Worm (Caenorhabditis elegans) whole organism, young adult: ENCODE results near the gene str-56.

Experiments
- B0261.1 ChIP-seq: sonication (generic microtip); optimal IDR thresholded peaks from 2 replicates; lab custom pipeline; 2016; ENCODE audit warnings: mild to moderate bottlenecking, missing genetic modification characterization, moderate library complexity, missing compliant biosample characterization
- C06A6.2 ChIP-seq: fragments of 200-800 bp; sonication (Bioruptor generic); conservative IDR thresholded peaks from 2 replicates; pipeline ENCODE4 v1.3.6; 2022; ENCODE audit warnings: missing genetic modification characterization, missing compliant biosample characterization
- C17E4.6 ChIP-seq: fragments of 200-800 bp; sonication (Bioruptor generic); IDR thresholded peaks from 2 replicates; pipeline ENCODE4 v1.3.6; 2022; ENCODE audit warnings: missing genetic modification reagents, missing genetic modification characterization, missing compliant biosample characterization
- F22D6.2 ChIP-seq: sonication (generic microtip); optimal IDR thresholded peaks from 2 replicates; lab custom pipeline; 2016; ENCODE audit warnings: mild to moderate bottlenecking, missing genetic modification characterization, missing compliant biosample characterization
- F23B12.7 ChIP-seq: sonication (generic microtip); optimal IDR thresholded peaks from 2 replicates; lab custom pipeline; 2017; ENCODE audit warnings: missing genetic modification characterization, mild to moderate bottlenecking, missing compliant biosample characterization, antibody characterized with exemption, moderate library complexity; ENCODE audit not compliant: insufficient read depth
- F33H1.4 ChIP-seq: fragments of 200-800 bp; sonication (Bioruptor generic); IDR thresholded peaks from 2 replicates; pipeline ENCODE4 v1.3.6; 2022; ENCODE audit warnings: missing genetic modification reagents, missing genetic modification characterization, missing compliant biosample characterization
- F37B4.10 ChIP-seq: fragments of 200-800 bp; sonication (Bioruptor generic); IDR thresholded peaks from 2 replicates; pipeline ENCODE4 v1.3.6; 2022; ENCODE audit warnings: missing genetic modification characterization, missing compliant biosample characterization
- T07F8.4 ChIP-seq: sonication (generic microtip); optimal IDR thresholded peaks from 2 replicates; lab custom pipeline; 2016; ENCODE audit warnings: mild to moderate bottlenecking, missing genetic modification characterization, moderate library complexity, missing compliant biosample characterization
- Y53G8AR.9 ChIP-seq: fragments of 200-800 bp; sonication (Bioruptor generic); conservative IDR thresholded peaks from 2 replicates; pipeline ENCODE4 v1.3.6; 2022; ENCODE audit warnings: missing genetic modification reagents, missing genetic modification characterization, missing compliant biosample characterization
- Y79H2A.3 ChIP-seq: fragments of 200-800 bp; sonication (Bioruptor generic); conservative IDR thresholded peaks from 2 replicates; pipeline ENCODE4 v1.3.6; 2022; ENCODE audit warnings: missing genetic modification reagents, missing genetic modification characterization, missing compliant biosample characterization
- Y95B8A.8 ChIP-seq: fragments of 200-800 bp; sonication (Bioruptor generic); IDR thresholded peaks from 2 replicates; pipeline ENCODE4 v1.3.6; 2022; ENCODE audit warnings: missing genetic modification reagents, missing genetic modification characterization, missing compliant biosample characterization
- ama-1 ChIP-seq, 3 experiments: fragments of 150-350 bp in 1 of 3; sonication (generic microtip) in 2 of 3; optimal IDR thresholded peaks; 2 replicates each; lab custom pipeline; 2014 to 2018; ENCODE audit warnings: missing biosample characterization in 2 of 3, missing genetic modification characterization in 2 of 3, missing genetic modification reagents in 2 of 3
- attf-5 ChIP-seq: fragments of 200-800 bp; sonication (Bioruptor generic); optimal IDR thresholded peaks from 2 replicates; lab custom pipeline; 2018; ENCODE audit warnings: mild to moderate bottlenecking, missing genetic modification characterization, missing compliant biosample characterization
- bed-1 ChIP-seq: fragments of 200-800 bp; sonication (Bioruptor generic); IDR thresholded peaks from 2 replicates; pipeline ENCODE4 v1.3.6; 2022; ENCODE audit warnings: missing genetic modification reagents, missing genetic modification characterization, missing compliant biosample characterization
- ccch-3 ChIP-seq: fragments of 200-800 bp; sonication (Bioruptor generic); optimal IDR thresholded peaks from 2 replicates; lab custom pipeline; 2018; ENCODE audit warnings: mild to moderate bottlenecking, missing genetic modification characterization, missing compliant biosample characterization
- ceh-40 ChIP-seq: fragments of 200-800 bp; sonication (Bioruptor generic); IDR thresholded peaks from 2 replicates; pipeline ENCODE4 v1.3.6; 2022; ENCODE audit warnings: missing genetic modification characterization, missing compliant biosample characterization
- ceh-79 ChIP-seq: sonication (generic microtip); optimal IDR thresholded peaks from 2 replicates; lab custom pipeline; 2017; ENCODE audit warnings: mild to moderate bottlenecking, missing genetic modification characterization, missing compliant biosample characterization
- ceh-91 ChIP-seq: fragments of 200-800 bp; sonication (Bioruptor generic); IDR thresholded peaks from 2 replicates; pipeline ENCODE4 v1.3.6; 2022; ENCODE audit warnings: missing genetic modification reagents, missing genetic modification characterization, missing compliant biosample characterization
- dox-1 ChIP-seq: fragments of 200-800 bp; sonication (Bioruptor generic); IDR thresholded peaks from 2 replicates; pipeline ENCODE4 v1.3.6; 2022; ENCODE audit warnings: missing genetic modification reagents, missing genetic modification characterization, missing compliant biosample characterization
- dpff-1 ChIP-seq: sonication (generic microtip); optimal IDR thresholded peaks from 2 replicates; lab custom pipeline; 2017; ENCODE audit warnings: mild to moderate bottlenecking, missing genetic modification characterization, missing compliant biosample characterization
- dpl-1 ChIP-seq: fragments of 150-350 bp; optimal IDR thresholded peaks from 2 replicates; lab custom pipeline; 2014; ENCODE audit warnings: missing biosample characterization, missing genetic modification reagents, missing genetic modification characterization
- efl-1 ChIP-seq: fragments of 150-350 bp; optimal IDR thresholded peaks from 2 replicates; lab custom pipeline; 2014; ENCODE audit warnings: missing biosample characterization, missing genetic modification reagents, missing genetic modification characterization
- egl-44 ChIP-seq: fragments of 200-800 bp; sonication (Bioruptor generic); IDR thresholded peaks from 2 replicates; pipeline ENCODE4 v1.3.6; 2022; ENCODE audit warnings: missing genetic modification reagents, missing genetic modification characterization, missing compliant biosample characterization
- ets-4 ChIP-seq: fragments of 200-800 bp; sonication (Bioruptor generic); optimal IDR thresholded peaks from 2 replicates; lab custom pipeline; 2018; ENCODE audit warnings: mild to moderate bottlenecking, missing genetic modification characterization, missing compliant biosample characterization
- him-1 ChIP-seq: sonication (generic microtip); optimal IDR thresholded peaks from 2 replicates; lab custom pipeline; 2016; ENCODE audit warnings: missing genotype, missing genetic modification reagents, missing genetic modification characterization, missing compliant biosample characterization
- hlh-12 ChIP-seq: sonication (generic microtip); optimal IDR thresholded peaks from 2 replicates; lab custom pipeline; 2016; ENCODE audit warnings: missing genetic modification characterization, missing compliant biosample characterization
- hmg-20 ChIP-seq: fragments of 200-800 bp; sonication (Bioruptor generic); IDR thresholded peaks from 2 replicates; pipeline ENCODE4 v1.3.6; 2022; ENCODE audit warnings: missing genetic modification reagents, missing genetic modification characterization, missing compliant biosample characterization
- hsf-1 ChIP-seq: fragments of 200-800 bp; sonication (Bioruptor generic); IDR thresholded peaks from 2 replicates; pipeline ENCODE4 v1.3.6; 2022; ENCODE audit warnings: missing genetic modification reagents, missing genetic modification characterization, missing compliant biosample characterization
- madf-3 ChIP-seq: fragments of 200-800 bp; sonication (Bioruptor generic); IDR thresholded peaks from 2 replicates; pipeline ENCODE4 v1.3.6; 2022; ENCODE audit warnings: missing genetic modification reagents, missing genetic modification characterization, missing compliant biosample characterization
- madf-6 ChIP-seq: fragments of 200-800 bp; sonication (Bioruptor generic); IDR thresholded peaks from 2 replicates; pipeline ENCODE4 v1.3.6; 2022; ENCODE audit warnings: missing genetic modification reagents, missing genetic modification characterization, missing compliant biosample characterization
- mcd-1 ChIP-seq: fragments of 200-800 bp; sonication (Bioruptor generic); IDR thresholded peaks from 2 replicates; pipeline ENCODE4 v1.3.6; 2022; ENCODE audit warnings: missing genetic modification reagents, missing genetic modification characterization, missing compliant biosample characterization
- nfya-2 ChIP-seq: fragments of 200-800 bp; sonication (Bioruptor generic); IDR thresholded peaks from 2 replicates; pipeline ENCODE4 v1.3.6; 2022; ENCODE audit warnings: missing genetic modification reagents, missing genetic modification characterization, missing compliant biosample characterization
- nhr-27 ChIP-seq: fragments of 200-800 bp; sonication (Bioruptor generic); optimal IDR thresholded peaks from 2 replicates; lab custom pipeline; 2018; ENCODE audit warnings: mild to moderate bottlenecking, missing genetic modification characterization, moderate library complexity, missing compliant biosample characterization
- pbrm-1 ChIP-seq: fragments of 200-800 bp; sonication (Bioruptor generic); IDR thresholded peaks from 2 replicates; pipeline ENCODE4 v1.3.6; 2022; ENCODE audit warnings: missing genetic modification reagents, missing genetic modification characterization, missing compliant biosample characterization
- rec-8 ChIP-seq, 2 experiments: sonication (generic microtip); optimal IDR thresholded peaks; 2 replicates each; lab custom pipeline; 2016; ENCODE audit warnings: mild to moderate bottlenecking in 2 of 2, missing genetic modification characterization in 2 of 2, missing genetic modification reagents in 2 of 2, missing genotype in 2 of 2, missing biosample characterization in 1 of 2, missing compliant biosample characterization in 1 of 2, moderate library complexity in 1 of 2
- rpc-1 ChIP-seq, 2 experiments: fragments of 150-350 bp in 1 of 2; sonication (generic microtip) in 1 of 2; optimal IDR thresholded peaks; 2 replicates each; lab custom pipeline; 2014 to 2018; ENCODE audit warnings: missing biosample characterization in 1 of 2, missing genetic modification characterization in 1 of 2, missing genetic modification reagents in 1 of 2, missing genotype in 1 of 2
- snpc-1.1 ChIP-seq: sonication (generic microtip); optimal IDR thresholded peaks from 2 replicates; lab custom pipeline; 2017; ENCODE audit warnings: missing genetic modification characterization, mild to moderate bottlenecking, missing compliant biosample characterization, antibody characterized with exemption, moderate library complexity, missing genotype, missing genetic modification reagents; ENCODE audit not compliant: insufficient read depth
- snpc-1.3 ChIP-seq: sonication (generic microtip); optimal IDR thresholded peaks from 2 replicates; lab custom pipeline; 2017; ENCODE audit warnings: missing genetic modification characterization, mild to moderate bottlenecking, missing compliant biosample characterization, antibody characterized with exemption, moderate library complexity, missing genotype, missing genetic modification reagents; ENCODE audit not compliant: insufficient read depth
- somi-1 ChIP-seq: fragments of 200-800 bp; sonication (Bioruptor generic); optimal IDR thresholded peaks from 2 replicates; lab custom pipeline; 2018; ENCODE audit warnings: mild to moderate bottlenecking, missing genetic modification characterization, missing compliant biosample characterization
- unc-62 ChIP-seq: fragments of 150-350 bp; optimal IDR thresholded peaks from 2 replicates; lab custom pipeline; 2014; ENCODE audit warnings: missing biosample characterization, missing genetic modification reagents, missing genetic modification characterization
- xnd-1 ChIP-seq: sonication (generic microtip); optimal IDR thresholded peaks from 2 replicates; lab custom pipeline; 2016; ENCODE audit warnings: missing genotype, missing genetic modification reagents, missing genetic modification characterization, missing compliant biosample characterization
- zim-3 ChIP-seq: sonication (generic microtip); optimal IDR thresholded peaks from 2 replicates; lab custom pipeline; 2017; ENCODE audit warnings: mild to moderate bottlenecking, missing genetic modification characterization, moderate library complexity, missing compliant biosample characterization
- ztf-18 ChIP-seq: sonication (generic microtip); optimal IDR thresholded peaks from 2 replicates; lab custom pipeline; 2016; ENCODE audit warnings: missing genotype, mild to moderate bottlenecking, missing genetic modification characterization, missing compliant biosample characterization
- ztf-25 ChIP-seq: fragments of 200-800 bp; sonication (Bioruptor generic); IDR thresholded peaks from 2 replicates; pipeline ENCODE4 v1.3.6; 2022; ENCODE audit warnings: missing genetic modification reagents, missing genetic modification characterization, missing compliant biosample characterization
- ztf-3 ChIP-seq: fragments of 200-800 bp; sonication (Bioruptor generic); optimal IDR thresholded peaks from 2 replicates; lab custom pipeline; 2018; ENCODE audit warnings: mild to moderate bottlenecking, missing genetic modification characterization, missing compliant biosample characterization

The str-56 gene

DNA sequence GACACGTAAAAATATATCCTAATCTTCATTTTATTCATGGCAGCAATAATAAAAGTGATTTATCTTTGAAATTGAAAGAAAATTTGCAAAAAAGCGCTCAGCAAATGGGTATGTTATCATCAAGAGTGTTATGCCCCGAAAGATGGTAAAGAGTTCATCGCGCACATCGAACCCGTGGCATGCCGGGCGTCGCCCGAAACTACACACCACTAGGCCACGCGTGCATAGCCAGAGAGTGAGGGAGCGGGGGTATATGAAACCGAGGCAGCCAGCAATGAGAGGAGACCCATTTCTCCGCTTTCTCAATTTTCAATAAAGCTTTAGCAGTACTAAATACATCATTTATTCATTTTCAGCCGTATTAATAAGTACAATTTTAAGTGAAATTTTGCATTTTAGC is 1.4 kb downstream of the str-56 start (continued):
- TF ChIP-seq ztf-3 (GFP tag; lab: Kevin White, UChicago) (peak; percentile 79), unc-62 (GFP tag; lab: Kevin White, UChicago) (no peak), hlh-12 (tag; lab: Kevin White, UChicago) (peak; percentile 92), dpff-1 (tag; lab: Kevin White, UChicago) (peak; percentile 79), nhr-27 (peak; percentile 91), Y79H2A.3 (GFP tag; lab: Robert Waterston, UW) (0 out of 2 replicates have a peak, but pooled peaks have one; percentile 65), nfya-2 (0 out of 2 replicates have a peak, but pooled peaks have one; percentile 49), rec-8 (tag; optimal IDR thresholded peaks at IDR 0.05; lab: Kevin White, UChicago) (peak; percentile 94 to 98), dox-1 (GFP tag; lab: Robert Waterston, UW) (peak; percentile 96), ztf-18 (tag; lab: Kevin White, UChicago) (peak; percentile 85), F23B12.7 (tag; lab: Kevin White, UChicago) (peak; percentile 98), ceh-79 (tag; lab: Kevin White, UChicago) (peak; percentile 97), hsf-1 (GFP tag; lab: Robert Waterston, UW) (peak; percentile 67; the same call in 1 of the 2 replicates), him-1 (tag; lab: Kevin White, UChicago) (peak; percentile 96), xnd-1 (tag; lab: Kevin White, UChicago) (peak; percentile 12), ztf-25 (GFP tag; lab: Robert Waterston, UW) (peak; percentile 95), madf-3 (peak; percentile 88), ets-4 (GFP tag; lab: Kevin White, UChicago) (peak; percentile 90), ceh-40 (GFP tag; lab: Robert Waterston, UW) (peak; percentile 94; the same call in 1 of the 2 replicates), T07F8.4 (peak; percentile 88), bed-1 (peak; percentile 95), C06A6.2 (GFP tag; lab: Robert Waterston, UW) (peak; percentile 83), F37B4.10 (GFP tag; lab: Robert Waterston, UW) (peak; percentile 92; the same call in 1 of the 2 replicates), C17E4.6 (GFP tag; lab: Robert Waterston, UW) (peak; percentile 87), snpc-1.1 (tag; lab: Kevin White, UChicago) (peak; percentile 83), attf-5 (GFP tag; lab: Kevin White, UChicago) (peak; percentile 87), Y53G8AR.9 (GFP tag; lab: Robert Waterston, UW) (peak; percentile 81), egl-44 (GFP tag; lab: Robert Waterston, UW) (peak; percentile 96), efl-1 (peak; percentile 34), dpl-1 (GFP tag; lab: Kevin White, UChicago) (peak; percentile 8), madf-6 (GFP tag; lab: Robert Waterston, UW) (peak; percentile 81)

ce11 chrV:15876308-15876707 is 3.9 kb downstream of the str-56 start, which contains the start of gene nhr-102:
Gene nhr-102, minus strand, starts transcription at chrV:15876408.
- TF ChIP-seq F22D6.2 (no peak), zim-3 (no peak), nfya-2 (no peak), madf-6 (GFP tag; lab: Robert Waterston, UW) (0 out of 2 replicates have a peak, but pooled peaks have one; percentile 28), somi-1 (GFP tag; lab: Kevin White, UChicago) (no peak), Y95B8A.8 (GFP tag; lab: Robert Waterston, UW) (no peak)
- TF ChIP-seq, all 124 proteins: peak for 1

DNA sequence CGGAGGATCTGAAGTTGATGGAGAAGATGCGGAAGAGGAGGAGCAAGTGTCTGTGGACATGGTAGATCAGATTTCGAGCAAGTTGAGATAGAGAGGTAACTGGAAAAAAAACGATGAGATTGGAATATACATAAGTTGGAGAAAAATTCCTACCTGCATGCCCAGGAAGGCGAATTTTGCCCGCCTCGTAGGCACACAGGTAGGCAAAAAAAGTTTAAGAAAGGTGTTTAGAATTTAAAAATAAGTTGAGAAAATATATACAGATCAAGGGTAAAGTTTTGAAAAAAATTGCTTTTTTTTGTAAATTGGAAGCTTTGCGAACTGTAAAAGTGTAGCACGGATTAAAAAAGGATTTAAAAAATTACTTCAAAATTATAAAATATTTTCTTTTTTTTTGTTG is 7.1 kb downstream of the str-56 start, which contains the start of gene nhr-84:
Gene nhr-84, minus strand, starts transcription at position 101 of the 400 bp plus-strand sequence.
- TF ChIP-seq B0261.1 (no peak), ccch-3 (GFP tag; lab: Kevin White, UChicago) (no peak), snpc-1.3 (tag; lab: Kevin White, UChicago) (no peak), pbrm-1 (no peak), mcd-1 (GFP tag; lab: Robert Waterston, UW) (no peak), madf-6 (GFP tag; lab: Robert Waterston, UW) (no peak), rec-8 (tag; optimal IDR thresholded peaks at IDR 0.05; lab: Kevin White, UChicago) (no peak), hmg-20 (no peak), ceh-40 (GFP tag; lab: Robert Waterston, UW) (no peak), ama-1 (optimal IDR thresholded peaks at IDR 0.05; lab: Kevin White, UChicago) (no peak), ama-1 (GFP tag; optimal IDR thresholded peaks at IDR 0.05; lab: Kevin White, UChicago) (no peak), ceh-91 (no peak), F33H1.4 (GFP tag; lab: Robert Waterston, UW) (no peak), rpc-1 (optimal IDR thresholded peaks at IDR 0.05; lab: Kevin White, UChicago) (no peak), rpc-1 (tag; optimal IDR thresholded peaks at IDR 0.05; lab: Kevin White, UChicago) (no peak)
